Worm (Caenorhabditis elegans): ENCODE data around the gene nlf-1.

ce11 chrX:1027370-1027769 is 10.0 kb upstream of the nlf-1 start:
- TF ChIP-seq blmp-1 (tag; optimal IDR thresholded peaks at IDR 0.05) (no peak), snpc-4 (tag; optimal IDR thresholded peaks at IDR 0.05) (no peak), ceh-39 (tag; optimal IDR thresholded peaks at IDR 0.05) (no peak), nhr-12 (tag; optimal IDR thresholded peaks at IDR 0.05) (no peak), tbx-8 (GFP tag; optimal IDR thresholded peaks at IDR 0.05) (no peak), lin-32 (GFP tag; optimal IDR thresholded peaks at IDR 0.05) (no peak)

All from whole organism, mixed stage, embryonic.